Worm (Caenorhabditis elegans) whole organism, late embryonic: ENCODE measurements around the gene ethe-1.

Experiments
- C08G9.2 ChIP-seq: sonication (generic microtip); optimal IDR thresholded peaks from 2 replicates; lab custom pipeline; 2016; ENCODE audit warnings: mild to moderate bottlenecking, missing genetic modification characterization, moderate library complexity, missing compliant biosample characterization
- K02D7.2 ChIP-seq: sonication (generic microtip); optimal IDR thresholded peaks from 2 replicates; lab custom pipeline; 2017; ENCODE audit warnings: mild to moderate bottlenecking, missing genetic modification characterization, missing compliant biosample characterization
- Y22D7AL.16 ChIP-seq: sonication (generic microtip); optimal IDR thresholded peaks from 2 replicates; lab custom pipeline; 2016; ENCODE audit warnings: missing genetic modification characterization, missing compliant biosample characterization
- ceh-14 ChIP-seq: sonication (generic microtip); optimal IDR thresholded peaks from 2 replicates; lab custom pipeline; 2016; ENCODE audit warnings: missing genotype, missing genetic modification characterization, missing compliant biosample characterization
- ceh-19 ChIP-seq: fragments of 200-800 bp; sonication (Bioruptor generic); optimal IDR thresholded peaks from 2 replicates; lab custom pipeline; 2018; ENCODE audit warnings: mild to moderate bottlenecking, missing genetic modification characterization, missing compliant biosample characterization
- ceh-2 ChIP-seq: sonication (generic microtip); optimal IDR thresholded peaks from 2 replicates; lab custom pipeline; 2016; ENCODE audit warnings: missing genotype, missing genetic modification characterization, missing compliant biosample characterization
- ceh-30 ChIP-seq: fragments of 150-350 bp; optimal IDR thresholded peaks from 2 replicates; lab custom pipeline; 2014; ENCODE audit warnings: missing biosample characterization, missing genetic modification characterization
- ceh-31 ChIP-seq: sonication (generic microtip); optimal IDR thresholded peaks from 2 replicates; lab custom pipeline; 2016; ENCODE audit warnings: missing genetic modification characterization, missing compliant biosample characterization
- ceh-34 ChIP-seq: sonication (generic microtip); optimal IDR thresholded peaks from 2 replicates; lab custom pipeline; 2016; ENCODE audit warnings: mild to moderate bottlenecking, missing genetic modification characterization, missing compliant biosample characterization
- che-1 ChIP-seq: sonication (generic microtip); optimal IDR thresholded peaks from 2 replicates; lab custom pipeline; 2016; ENCODE audit warnings: mild to moderate bottlenecking, missing genetic modification characterization, missing compliant biosample characterization
- dmd-4 ChIP-seq: sonication (generic microtip); optimal IDR thresholded peaks from 2 replicates; lab custom pipeline; 2016; ENCODE audit warnings: borderline replicate concordance, missing genetic modification characterization, missing compliant biosample characterization
- dve-1 ChIP-seq: sonication (generic microtip); optimal IDR thresholded peaks from 2 replicates; lab custom pipeline; 2017; ENCODE audit warnings: antibody characterized with exemption, mild to moderate bottlenecking, missing genetic modification characterization, missing compliant biosample characterization
- elt-2 ChIP-seq: sonication (generic microtip); optimal IDR thresholded peaks from 2 replicates; lab custom pipeline; 2016; ENCODE audit warnings: missing genetic modification reagents, missing genetic modification characterization, missing compliant biosample characterization
- ets-4 ChIP-seq: sonication (generic microtip); optimal IDR thresholded peaks from 2 replicates; lab custom pipeline; 2016; ENCODE audit warnings: missing genetic modification characterization, missing compliant biosample characterization
- fkh-10 ChIP-seq: fragments of 150-350 bp; optimal IDR thresholded peaks from 2 replicates; lab custom pipeline; 2014; ENCODE audit warnings: missing biosample characterization, missing genetic modification reagents, missing genetic modification characterization
- fkh-6 ChIP-seq: sonication (generic microtip); optimal IDR thresholded peaks from 2 replicates; lab custom pipeline; 2016; ENCODE audit warnings: missing genetic modification characterization, missing compliant biosample characterization
- hlh-13 ChIP-seq: fragments of 200-800 bp; sonication (Bioruptor generic); optimal IDR thresholded peaks from 2 replicates; lab custom pipeline; 2018; ENCODE audit warnings: mild to moderate bottlenecking, missing genetic modification characterization, missing compliant biosample characterization
- hlh-15 ChIP-seq: sonication (generic microtip); optimal IDR thresholded peaks from 2 replicates; lab custom pipeline; 2016; ENCODE audit warnings: missing genetic modification characterization, missing compliant biosample characterization
- hlh-30 ChIP-seq: sonication (generic microtip); optimal IDR thresholded peaks from 2 replicates; lab custom pipeline; 2017; ENCODE audit warnings: antibody characterized with exemption, missing genetic modification characterization, missing compliant biosample characterization; ENCODE audit not compliant: insufficient read depth
- hlh-6 ChIP-seq: sonication (generic microtip); optimal IDR thresholded peaks from 2 replicates; lab custom pipeline; 2016; ENCODE audit warnings: missing genotype, missing genetic modification characterization, missing compliant biosample characterization
- hlh-8 ChIP-seq: sonication (generic microtip); optimal IDR thresholded peaks from 2 replicates; lab custom pipeline; 2016; ENCODE audit warnings: missing genotype, missing genetic modification characterization, missing compliant biosample characterization
- mec-3 ChIP-seq: sonication (generic microtip); optimal IDR thresholded peaks from 2 replicates; lab custom pipeline; 2016; ENCODE audit warnings: borderline replicate concordance, missing genetic modification characterization, missing compliant biosample characterization
- nfya-1 ChIP-seq: sonication (generic microtip); optimal IDR thresholded peaks from 2 replicates; lab custom pipeline; 2017; ENCODE audit warnings: missing genetic modification characterization, mild to moderate bottlenecking, missing compliant biosample characterization, antibody characterized with exemption, moderate library complexity
- nhr-11 ChIP-seq: fragments of 150-350 bp; optimal IDR thresholded peaks from 2 replicates; lab custom pipeline; 2014; ENCODE audit warnings: missing biosample characterization, missing genetic modification characterization
- nhr-232 ChIP-seq: sonication (generic microtip); optimal IDR thresholded peaks from 2 replicates; lab custom pipeline; 2016; ENCODE audit warnings: missing genetic modification characterization, missing compliant biosample characterization
- npax-4 ChIP-seq: sonication (generic microtip); optimal IDR thresholded peaks from 2 replicates; lab custom pipeline; 2016; ENCODE audit warnings: missing genetic modification characterization, missing compliant biosample characterization
- pha-4 ChIP-seq: fragments of 150-350 bp; optimal IDR thresholded peaks from 2 replicates; lab custom pipeline; 2018; ENCODE audit warnings: missing biosample characterization, missing genetic modification reagents, missing genetic modification characterization
- ref-2 ChIP-seq: sonication (generic microtip); optimal IDR thresholded peaks from 2 replicates; lab custom pipeline; 2016; ENCODE audit warnings: missing genetic modification characterization, missing compliant biosample characterization
- sdc-2 ChIP-seq: sonication (generic microtip); optimal IDR thresholded peaks from 2 replicates; lab custom pipeline; 2016; ENCODE audit warnings: missing genotype, missing genetic modification characterization, missing compliant biosample characterization
- sox-2 ChIP-seq: fragments of 200-800 bp; sonication (Bioruptor generic); IDR thresholded peaks from 2 replicates; pipeline ENCODE4 v1.3.6; 2022; ENCODE audit warnings: missing genetic modification reagents, missing genetic modification characterization, missing compliant biosample characterization
- sox-4 ChIP-seq: sonication (generic microtip); optimal IDR thresholded peaks from 2 replicates; lab custom pipeline; 2017; ENCODE audit warnings: mild to moderate bottlenecking, missing genetic modification characterization, inconsistent platforms, missing compliant biosample characterization
- syd-9 ChIP-seq: sonication (generic microtip); optimal IDR thresholded peaks from 2 replicates; lab custom pipeline; 2016; ENCODE audit warnings: mild to moderate bottlenecking, missing genetic modification characterization, moderate library complexity, missing compliant biosample characterization
- tbx-2 ChIP-seq: sonication (generic microtip); optimal IDR thresholded peaks from 2 replicates; lab custom pipeline; 2016; ENCODE audit warnings: missing genetic modification characterization, missing compliant biosample characterization
- tbx-7 ChIP-seq: sonication (generic microtip); optimal IDR thresholded peaks from 2 replicates; lab custom pipeline; 2016; ENCODE audit warnings: missing genotype, missing genetic modification characterization, missing compliant biosample characterization
- unc-42 ChIP-seq: sonication (generic microtip); optimal IDR thresholded peaks from 2 replicates; lab custom pipeline; 2016; ENCODE audit warnings: missing genotype, missing genetic modification characterization, missing compliant biosample characterization
- zip-5 ChIP-seq: sonication (generic microtip); optimal IDR thresholded peaks from 2 replicates; lab custom pipeline; 2016; ENCODE audit warnings: missing genetic modification characterization, missing compliant biosample characterization

ethe-1 gene

DNA sequence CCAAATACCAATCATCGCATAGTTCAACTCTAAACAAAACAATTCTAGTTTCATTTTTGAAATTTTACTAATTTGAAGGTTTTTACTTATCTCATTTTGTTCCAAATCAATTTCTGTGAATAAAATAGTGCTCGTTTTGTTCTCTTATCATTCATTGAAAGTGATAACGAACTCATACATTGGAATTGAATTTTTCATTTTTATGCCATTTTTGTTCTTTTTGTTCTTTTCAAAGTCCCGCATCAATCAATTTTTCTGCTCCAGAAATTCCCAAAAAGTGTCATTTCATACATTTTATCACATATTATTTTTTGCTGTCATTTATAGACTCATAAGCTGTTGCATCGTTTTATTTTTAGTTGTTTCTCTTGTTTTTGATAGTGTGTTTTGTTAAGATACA, 28.9 kb upstream of the ethe-1 start:
- TF ChIP-seq ets-4 (tag; lab: Kevin White, UChicago), result no peak
- no peak for TF ChIP-seq unc-42 (tag; lab: Kevin White, UChicago)
- no peak for TF ChIP-seq hlh-6 (tag; lab: Kevin White, UChicago)
- no peak for TF ChIP-seq tbx-7
- TF ChIP-seq elt-2 (tag; lab: Kevin White, UChicago), result peak; percentile 2

DNA sequence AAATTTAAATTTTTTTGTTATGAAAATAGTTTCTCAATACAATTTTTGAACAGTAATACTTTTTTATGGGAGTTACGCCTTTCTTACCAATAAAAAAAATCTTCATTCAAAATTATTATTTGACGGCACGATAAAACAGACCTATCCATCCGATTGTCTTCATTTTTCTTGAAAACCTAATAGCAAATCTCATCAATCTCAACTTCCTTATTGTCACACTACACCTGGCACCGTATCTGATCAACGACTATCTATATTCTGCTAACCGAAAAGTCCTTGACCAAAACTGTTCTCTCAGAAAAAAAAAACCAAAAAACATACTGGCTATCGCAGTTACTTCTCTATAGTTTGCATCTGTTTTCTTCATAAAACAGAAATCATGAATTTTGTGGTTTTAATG, 27.6 kb upstream of the ethe-1 start:
- TF ChIP-seq fkh-6 (tag; lab: Kevin White, UChicago) (no peak), syd-9 (tag; lab: Kevin White, UChicago) (no peak), C08G9.2 (no peak), ceh-2 (tag; lab: Kevin White, UChicago) (no peak), fkh-10 (GFP tag; lab: Kevin White, UChicago) (no peak), hlh-15 (tag; lab: Kevin White, UChicago) (no peak), pha-4 (tag; lab: Kevin White, UChicago) (no peak), nfya-1 (tag; lab: Kevin White, UChicago) (no peak), sox-4 (tag; lab: Kevin White, UChicago) (no peak), sdc-2 (tag; lab: Kevin White, UChicago) (no peak), ceh-31 (tag; lab: Kevin White, UChicago) (no peak), ref-2 (no peak), ceh-34 (tag; lab: Kevin White, UChicago) (no peak), K02D7.2 (tag; lab: Kevin White, UChicago) (no peak), ceh-14 (no peak), tbx-2 (tag; lab: Kevin White, UChicago) (no peak)
- TF ChIP-seq, all 69 proteins: peak for 0

DNA sequence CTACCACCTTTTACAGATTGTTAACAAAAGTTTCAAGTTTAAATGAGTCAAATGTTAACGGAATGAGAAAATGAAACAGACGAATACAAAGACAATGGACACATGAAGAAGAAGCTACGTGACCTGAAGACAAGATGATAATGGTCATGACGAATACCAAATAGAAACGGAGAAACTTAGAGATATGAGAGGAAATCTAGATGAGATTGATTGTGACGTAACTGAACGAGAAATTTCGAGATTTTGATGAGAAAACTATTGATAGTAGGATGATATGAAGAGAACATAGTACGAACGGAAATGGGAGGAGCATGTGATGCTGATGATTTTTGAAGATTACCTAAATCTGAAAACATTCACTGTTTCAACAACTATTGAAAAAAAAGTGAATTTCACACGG, 26.5 kb upstream of the ethe-1 start:
- TF ChIP-seq sox-2 (GFP tag; lab: Robert Waterston, UW) (no peak), hlh-13 (GFP tag; lab: Kevin White, UChicago) (no peak), fkh-6 (tag; lab: Kevin White, UChicago) (no peak), ceh-34 (tag; lab: Kevin White, UChicago) (no peak), pha-4 (tag; lab: Kevin White, UChicago) (no peak), che-1 (no peak), nhr-232 (no peak), nhr-11 (tag; lab: Kevin White, UChicago) (no peak), ceh-30 (tag; lab: Kevin White, UChicago) (no peak), mec-3 (tag; lab: Kevin White, UChicago) (no peak), npax-4 (tag; lab: Kevin White, UChicago) (no peak), elt-2 (tag; lab: Kevin White, UChicago) (no peak), zip-5 (tag; lab: Kevin White, UChicago) (no peak)

DNA sequence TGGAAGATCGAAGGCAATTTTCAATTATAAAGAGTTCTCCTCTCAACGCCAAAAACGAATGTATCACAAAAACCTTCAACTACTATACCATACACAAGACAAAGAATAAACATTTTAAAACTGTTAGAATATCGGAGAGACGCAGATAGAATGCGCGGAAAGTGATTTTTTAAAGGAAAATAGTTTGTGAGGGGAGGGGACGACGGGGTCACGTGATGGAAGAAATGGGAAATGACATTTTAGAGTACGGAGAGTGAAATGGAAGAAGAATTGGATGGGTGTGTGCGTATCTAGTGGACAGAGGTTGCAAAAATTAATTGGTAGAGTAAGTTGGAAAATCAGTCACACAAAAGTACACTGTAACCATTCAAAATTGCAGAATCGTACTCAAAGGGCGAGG, 25.8 kb upstream of the ethe-1 start:
- peak; percentile 78 for TF ChIP-seq hlh-30 (tag; lab: Kevin White, UChicago)
- no peak for TF ChIP-seq dmd-4 (tag; lab: Kevin White, UChicago)
- no peak for TF ChIP-seq tbx-2 (tag; lab: Kevin White, UChicago)

DNA sequence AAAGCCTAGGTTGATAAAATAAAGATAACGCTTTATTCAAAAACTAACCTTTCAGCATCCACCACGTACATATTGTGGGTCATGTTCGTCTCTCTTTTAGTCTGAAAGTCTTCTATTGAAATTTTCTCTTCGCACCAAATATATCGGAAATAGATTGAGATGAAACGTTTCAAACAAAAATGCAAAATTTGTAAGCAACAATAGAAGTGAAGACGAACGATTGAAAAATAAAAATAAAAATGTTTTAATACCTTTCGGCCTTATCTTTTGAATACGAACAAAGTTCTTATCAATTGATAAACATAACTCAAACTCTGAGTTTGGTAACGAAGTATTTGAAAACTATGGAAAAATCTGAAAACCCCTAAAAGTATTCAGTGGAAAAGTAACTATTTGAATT, 24.5 kb upstream of the ethe-1 start, which contains the start of gene F56H11.2:
TSS of gene F56H11.2 (minus strand) at position 101 of the 400 bp plus-strand sequence.
- TF ChIP-seq Y22D7AL.16 (tag; lab: Kevin White, UChicago) (no peak), syd-9 (tag; lab: Kevin White, UChicago) (no peak), tbx-2 (tag; lab: Kevin White, UChicago) (no peak), nhr-232 (no peak), hlh-8 (tag; lab: Kevin White, UChicago) (no peak), ceh-19 (GFP tag; lab: Kevin White, UChicago) (no peak), dve-1 (no peak)
